Worm (Caenorhabditis elegans) whole organism, late embryonic: Measurements from ENCODE around the gene B0416.11.

Experiments used
- pag-3 ChIP-seq: sonication (generic microtip); optimal IDR thresholded peaks from 2 replicates; lab custom pipeline; 2016; ENCODE audit warnings: missing compliant biosample characterization, missing genetic modification characterization, borderline replicate concordance
- pha-4 ChIP-seq: fragments of 150-350 bp; optimal IDR thresholded peaks from 2 replicates; lab custom pipeline; 2018; ENCODE audit warnings: missing biosample characterization, missing genetic modification reagents, missing genetic modification characterization

- TF ChIP-seq pag-3 (tag; lab: Kevin White, UChicago) (no peak), pha-4 (tag; lab: Kevin White, UChicago) (no peak)
Observed at ce11 chrX:9303422-9303821, 20.5 kb upstream of the B0416.11 start, which contains the start of gene tmc-2.
